Worm (Caenorhabditis elegans): ENCODE results near the gene gly-1.

Gene gly-1

ce11 chrII:10932305-10932704 is 30.3 kb upstream of the gly-1 start:
- TF ChIP-seq rcor-1 (GFP tag; IDR thresholded peaks at IDR 0.05) (peak; percentile 13; the same call in 1 of the 2 replicates), rpc-1 (optimal IDR thresholded peaks at IDR 0.05) (no peak), rpc-1 (tag; optimal IDR thresholded peaks at IDR 0.05) (no peak), madf-6 (GFP tag; IDR thresholded peaks at IDR 0.05) (peak; percentile 53), efl-1 (GFP tag; optimal IDR thresholded peaks at IDR 0.05) (no peak), F55B11.4 (tag; optimal IDR thresholded peaks at IDR 0.05; ENCODE audit: borderline replicate concordance, insufficient read depth) (no peak), athp-1 (tag; optimal IDR thresholded peaks at IDR 0.05) (no peak), T26A5.8 (tag; optimal IDR thresholded peaks at IDR 0.05) (no peak), madf-3 (GFP tag; IDR thresholded peaks at IDR 0.05) (no peak), Y79H2A.3 (GFP tag; conservative IDR thresholded peaks at IDR 0.05) (peak; percentile 92), ekl-4 (GFP tag; IDR thresholded peaks at IDR 0.05) (peak; percentile 53; the same call in 1 of the 2 replicates), Y56A3A.18 (GFP tag; IDR thresholded peaks at IDR 0.05) (no peak), B0336.3 (GFP tag; IDR thresholded peaks at IDR 0.05) (no peak), Y53G8AR.9 (GFP tag; conservative IDR thresholded peaks at IDR 0.05) (peak; percentile 20; the same call in 1 of the 2 replicates), xnd-1 (tag; optimal IDR thresholded peaks at IDR 0.05) (peak; percentile 19), hmg-20 (GFP tag; IDR thresholded peaks at IDR 0.05) (no peak), hlh-12 (tag; optimal IDR thresholded peaks at IDR 0.05) (no peak), madf-8 (GFP tag; conservative IDR thresholded peaks at IDR 0.05) (peak; percentile 9; the same call in 1 of the 2 replicates), zfh-2 (GFP tag; conservative IDR thresholded peaks at IDR 0.05) (no peak), attf-6 (GFP tag; IDR thresholded peaks at IDR 0.05) (no peak), dox-1 (GFP tag; IDR thresholded peaks at IDR 0.05) (0 out of 2 replicates have a peak, but pooled peaks have one; percentile 16)

DNA sequence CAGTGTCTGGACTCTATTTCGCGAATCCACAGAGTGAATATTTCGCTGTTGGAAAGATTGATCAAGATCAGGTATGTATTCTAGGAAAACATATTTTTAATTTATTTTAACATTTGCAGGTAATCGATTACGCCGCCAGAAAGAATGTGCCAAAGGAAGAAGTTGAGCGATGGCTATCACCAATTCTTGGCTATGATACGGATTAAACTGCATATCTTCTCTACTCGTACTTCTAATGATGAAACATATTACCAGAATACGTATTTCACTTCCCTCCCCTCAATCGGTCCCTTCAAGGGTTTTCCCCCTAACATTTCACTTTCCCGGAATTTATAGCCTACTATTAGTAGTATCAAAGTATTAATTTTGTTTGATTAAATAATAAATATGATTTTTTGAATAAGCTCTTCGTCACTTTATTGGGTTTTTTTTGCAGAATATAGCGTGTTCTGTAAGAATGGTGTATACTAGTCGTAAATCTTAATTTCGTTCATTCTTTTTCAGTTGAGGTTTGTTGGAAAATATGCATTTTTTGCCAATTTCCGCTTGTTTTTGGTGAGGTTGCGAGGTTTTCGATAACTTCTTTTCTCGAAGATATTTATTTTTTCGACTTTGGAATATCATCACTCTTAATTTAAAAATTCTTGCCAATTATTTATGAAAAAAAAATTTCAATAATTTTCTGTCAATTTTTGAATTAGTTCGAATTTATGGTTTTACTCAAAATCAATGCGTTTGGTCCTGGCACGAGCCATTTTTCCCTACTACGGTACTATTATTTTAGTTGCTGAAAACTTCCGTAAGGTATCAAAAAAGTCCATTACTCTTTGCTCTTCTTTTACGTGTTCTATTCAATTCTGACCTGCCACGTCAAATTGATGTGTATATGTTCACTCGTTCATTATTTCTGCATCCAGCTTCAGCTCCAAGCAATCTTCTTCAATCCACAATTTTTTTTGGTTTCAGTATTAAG is 29.0 kb upstream of the gly-1 start:
- TF ChIP-seq him-1 (tag; optimal IDR thresholded peaks at IDR 0.05): peak; percentile 22
- TF ChIP-seq attf-5 (GFP tag; optimal IDR thresholded peaks at IDR 0.05): no peak
- TF ChIP-seq K12H6.12 (tag; optimal IDR thresholded peaks at IDR 0.05): no peak
- TF ChIP-seq ama-1 (optimal IDR thresholded peaks at IDR 0.05): peak; percentile 28
- no peak for TF ChIP-seq ama-1 (GFP tag; optimal IDR thresholded peaks at IDR 0.05)
- no peak for TF ChIP-seq F39B2.1 (GFP tag; IDR thresholded peaks at IDR 0.05)
- TF ChIP-seq aptf-3 (GFP tag; IDR thresholded peaks at IDR 0.05): no peak
- no peak for TF ChIP-seq pha-4 (tag; optimal IDR thresholded peaks at IDR 0.05)
- peak; percentile 27; the same call in 1 of the 2 replicates for TF ChIP-seq K11D2.4 (GFP tag; IDR thresholded peaks at IDR 0.05)
- 0 out of 2 replicates have a peak, but pooled peaks have one; percentile 15 for TF ChIP-seq ceh-40 (GFP tag; IDR thresholded peaks at IDR 0.05)
- TF ChIP-seq B0261.1 (tag; optimal IDR thresholded peaks at IDR 0.05): no peak
- TF ChIP-seq egl-18 (GFP tag; IDR thresholded peaks at IDR 0.05): 0 out of 2 replicates have a peak, but pooled peaks have one; percentile 64
- peak; percentile 11 for TF ChIP-seq ztf-26 (tag; optimal IDR thresholded peaks at IDR 0.05)
- TF ChIP-seq ztf-6 (GFP tag; IDR thresholded peaks at IDR 0.05): no peak
- peak; percentile 6 for TF ChIP-seq repo-1 (tag; optimal IDR thresholded peaks at IDR 0.05)
- 0 out of 2 replicates have a peak, but pooled peaks have one; percentile 57 for TF ChIP-seq madf-3 (GFP tag; IDR thresholded peaks at IDR 0.05)
